Worm (Caenorhabditis elegans): Measurements from ENCODE around the gene F23B12.4.

DNA sequence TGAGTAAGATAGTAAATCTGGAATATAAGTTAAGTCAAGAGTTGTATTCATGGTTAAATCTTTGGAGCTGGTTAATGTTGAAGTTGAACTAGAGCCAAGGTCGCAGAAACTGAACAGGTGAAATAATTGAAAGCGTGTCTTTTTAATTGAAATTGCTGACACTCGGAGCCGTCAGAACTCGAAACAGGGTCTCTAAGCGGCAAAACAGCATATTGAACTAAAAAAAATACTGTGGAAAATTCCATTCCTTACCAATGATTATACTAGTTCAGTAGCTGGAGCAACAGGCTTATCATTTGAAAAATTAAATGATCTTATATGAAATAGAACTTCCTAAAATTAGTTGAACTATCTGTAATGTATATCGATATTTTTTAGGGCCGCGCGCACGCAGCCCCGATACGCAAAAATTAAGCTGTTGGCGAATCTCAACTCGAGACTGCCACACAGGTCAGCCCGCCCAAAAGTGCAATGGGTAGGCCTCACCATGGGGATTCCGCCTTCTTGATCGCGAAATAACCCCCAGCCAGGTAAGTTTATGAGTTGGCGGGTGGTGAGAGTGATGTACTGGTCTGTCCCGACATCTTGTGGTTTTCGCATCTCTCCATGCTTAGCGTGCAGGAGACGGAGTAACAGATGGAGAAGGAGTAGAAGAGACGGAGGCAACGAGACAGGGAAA lies 27.4 kb downstream of the F23B12.4 start, which contains the start of gene srz-97:
- no peak for TF ChIP-seq efl-1 (GFP tag; optimal IDR thresholded peaks at IDR 0.05)
- no peak for TF ChIP-seq ama-1 (optimal IDR thresholded peaks at IDR 0.05)
- TF ChIP-seq ama-1 (GFP tag; optimal IDR thresholded peaks at IDR 0.05): no peak
- no peak for TF ChIP-seq lin-40 (tag; optimal IDR thresholded peaks at IDR 0.05)
- TF ChIP-seq Y95B8A.8 (GFP tag; IDR thresholded peaks at IDR 0.05): peak; percentile 83; the same call in 1 of the 2 replicates
- no peak for TF ChIP-seq C17E4.6 (GFP tag; IDR thresholded peaks at IDR 0.05)
- no peak for TF ChIP-seq rpc-1 (optimal IDR thresholded peaks at IDR 0.05)
- TF ChIP-seq rpc-1 (tag; optimal IDR thresholded peaks at IDR 0.05): no peak
- TF ChIP-seq dpl-1 (GFP tag; optimal IDR thresholded peaks at IDR 0.05): no peak
- peak; percentile 15 for TF ChIP-seq athp-1 (tag; optimal IDR thresholded peaks at IDR 0.05)
- TF ChIP-seq B0261.1 (tag; optimal IDR thresholded peaks at IDR 0.05): peak; percentile 17
- TF ChIP-seq lag-1 (GFP tag; IDR thresholded peaks at IDR 0.05): no peak
- TF ChIP-seq snpc-4 (GFP tag; optimal IDR thresholded peaks at IDR 0.05): peak; percentile 94
- TF ChIP-seq snpc-4 (tag; optimal IDR thresholded peaks at IDR 0.05): peak; percentile 93 to 99 (median 98)

Data from whole organism, young adult.